Fruit fly (Drosophila melanogaster): ENCODE results near the gene CG2218.

The CG2218 gene

DNA sequence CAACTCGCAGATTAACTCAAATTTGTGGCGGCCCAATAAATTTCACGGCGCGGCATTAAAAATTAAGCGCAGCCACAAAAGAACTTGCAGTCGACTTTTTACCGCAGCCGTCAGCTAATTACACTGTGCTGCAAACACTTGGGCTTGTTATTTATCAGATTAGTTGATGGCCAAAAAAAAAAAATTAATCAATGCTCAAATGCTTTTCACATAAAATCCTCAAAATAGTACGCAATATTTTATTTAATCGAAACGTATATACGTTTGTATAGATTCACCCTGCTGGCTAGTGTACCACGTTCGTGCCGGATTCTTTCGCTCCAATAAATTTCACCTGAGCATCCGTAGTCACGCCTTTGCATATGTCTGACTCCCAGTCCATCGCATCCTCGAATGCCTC lies 14.3 kb downstream of the CG2218 start (continued):
- TF ChIP-seq CG15514 (GFP tag; optimal IDR thresholded peaks at IDR 0.05): peak; percentile 14
- TF ChIP-seq CG31441 (GFP tag; IDR thresholded peaks at IDR 0.05): peak; percentile 67
- peak; percentile 70 for TF ChIP-seq gem (tag; optimal IDR thresholded peaks at IDR 0.05)
- TF ChIP-seq sisA (GFP tag; IDR thresholded peaks at IDR 0.05): peak; percentile 38
- TF ChIP-seq CG10959 (GFP tag; IDR thresholded peaks at IDR 0.05): peak; percentile 32; the same call in 1 of the 2 replicates
- peak; percentile 17 for TF ChIP-seq eyg (GFP tag; optimal IDR thresholded peaks at IDR 0.05)
- peak; percentile 39; the same call in 1 of the 2 replicates for TF ChIP-seq Drgx (GFP tag; IDR thresholded peaks at IDR 0.05)
- peak; percentile 25 for TF ChIP-seq Meics (GFP tag; optimal IDR thresholded peaks at IDR 0.05)
- TF ChIP-seq trh (GFP tag; optimal IDR thresholded peaks at IDR 0.05): no peak
- peak; percentile 59 for TF ChIP-seq esg (GFP tag; conservative IDR thresholded peaks at IDR 0.05)
- TF ChIP-seq Fer1 (GFP tag; optimal IDR thresholded peaks at IDR 0.05): peak; percentile 30
- TF ChIP-seq h (optimal IDR thresholded peaks at IDR 0.05): no peak
- TF ChIP-seq CG5180 (GFP tag; optimal IDR thresholded peaks at IDR 0.05): no peak
- TF ChIP-seq NC2β (GFP tag; optimal IDR thresholded peaks at IDR 0.05): no peak
- no peak for TF ChIP-seq crc (GFP tag; optimal IDR thresholded peaks at IDR 0.05)
- no peak; the same call in 1 of the 2 replicates for TF ChIP-seq slbo (GFP tag; IDR thresholded peaks at IDR 0.05)
- TF ChIP-seq kni (GFP tag; optimal IDR thresholded peaks at IDR 0.05): no peak
- TF ChIP-seq CG4282 (GFP tag; optimal IDR thresholded peaks at IDR 0.05): no peak
- no peak for TF ChIP-seq Trl (optimal IDR thresholded peaks at IDR 0.05)
- peak; percentile 11 for TF ChIP-seq Trl (GFP tag; optimal IDR thresholded peaks at IDR 0.05)
- TF ChIP-seq CG18476 (GFP tag; optimal IDR thresholded peaks at IDR 0.05): no peak
- TF ChIP-seq ase (GFP tag; IDR thresholded peaks at IDR 0.05): peak; percentile 41; the same call in 1 of the 3 replicates
- TF ChIP-seq chinmo (GFP tag; IDR thresholded peaks at IDR 0.05; ENCODE audit: partially characterized antibody): no peak
- TF ChIP-seq Chrac-16 (GFP tag; optimal IDR thresholded peaks at IDR 0.05): no peak
- peak; percentile 8 for TF ChIP-seq CG1792 (GFP tag; optimal IDR thresholded peaks at IDR 0.05)
- TF ChIP-seq stwl (tag; optimal IDR thresholded peaks at IDR 0.05): no peak
- TF ChIP-seq tin (GFP tag; optimal IDR thresholded peaks at IDR 0.05): peak; percentile 59
- TF ChIP-seq az2 (GFP tag; optimal IDR thresholded peaks at IDR 0.05): peak; percentile 55
- peak; percentile 36 for TF ChIP-seq nerfin-1 (tag; optimal IDR thresholded peaks at IDR 0.05)
- peak; percentile 71; the same call in 2 of the 3 replicates for TF ChIP-seq otp (GFP tag; IDR thresholded peaks at IDR 0.05)
- peak; percentile 71 for TF ChIP-seq CG11504 (tag; optimal IDR thresholded peaks at IDR 0.05)
- no peak for TF ChIP-seq CG3995 (GFP tag; optimal IDR thresholded peaks at IDR 0.05)
- TF ChIP-seq Jarid2 (GFP tag; optimal IDR thresholded peaks at IDR 0.05): no peak
- TF ChIP-seq D (optimal IDR thresholded peaks at IDR 0.05): no peak
- TF ChIP-seq D (GFP tag; optimal IDR thresholded peaks at IDR 0.05): peak; percentile 59
- TF ChIP-seq disco-r (GFP tag; optimal IDR thresholded peaks at IDR 0.05): no peak
- peak; percentile 20; the same call in 1 of the 3 replicates for TF ChIP-seq CG11093 (GFP tag; IDR thresholded peaks at IDR 0.05)
- no peak for TF ChIP-seq klu (GFP tag; IDR thresholded peaks at IDR 0.05)
- peak; percentile 30 for TF ChIP-seq NfI (GFP tag; optimal IDR thresholded peaks at IDR 0.05)
- no peak for TF ChIP-seq CG8290 (GFP tag; optimal IDR thresholded peaks at IDR 0.05)
- TF ChIP-seq CG8290 (tag; optimal IDR thresholded peaks at IDR 0.05): peak in 1 of 2 experiments; percentile 52
- peak; percentile 39; the same call in 1 of the 2 replicates for TF ChIP-seq CG17612 (GFP tag; IDR thresholded peaks at IDR 0.05)
- no peak for TF ChIP-seq p53 (GFP tag; optimal IDR thresholded peaks at IDR 0.05)
- TF ChIP-seq CG11560 (tag; IDR thresholded peaks at IDR 0.05): no peak
- TF ChIP-seq CG6654 (GFP tag; optimal IDR thresholded peaks at IDR 0.05): peak; percentile 36
- TF ChIP-seq run (tag; optimal IDR thresholded peaks at IDR 0.05): peak; percentile 21
- peak; percentile 62; the same call in 1 of the 3 replicates for TF ChIP-seq dysf (GFP tag; IDR thresholded peaks at IDR 0.05)
- TF ChIP-seq Dbx (GFP tag; IDR thresholded peaks at IDR 0.05): no peak
- no peak for TF ChIP-seq Adf1 (GFP tag; IDR thresholded peaks at IDR 0.05)
- no peak for TF ChIP-seq jumu (GFP tag; optimal IDR thresholded peaks at IDR 0.05)
- TF ChIP-seq CG4820 (GFP tag; optimal IDR thresholded peaks at IDR 0.05): peak; percentile 59
- TF ChIP-seq CG18764 (GFP tag; optimal IDR thresholded peaks at IDR 0.05): peak; percentile 44
- TF ChIP-seq Myb (GFP tag; optimal IDR thresholded peaks at IDR 0.05): peak; percentile 21
